Worm (Caenorhabditis elegans) whole organism, midembryonic: ENCODE measurements around the gene srd-56.

ENCODE experiments used
- T22C8.4 ChIP-seq: fragments of 200-800 bp; sonication (Bioruptor generic); IDR thresholded peaks from 2 replicates; pipeline ENCODE4 v1.3.6; 2022; ENCODE audit warnings: missing genetic modification characterization, missing compliant biosample characterization
- cog-1 ChIP-seq: sonication (generic microtip); optimal IDR thresholded peaks from 2 replicates; lab custom pipeline; 2016; ENCODE audit warnings: missing genetic modification characterization, missing compliant biosample characterization
- klf-2 ChIP-seq: fragments of 200-800 bp; sonication (Bioruptor generic); conservative IDR thresholded peaks from 2 replicates; pipeline ENCODE4 v1.3.6; 2022; ENCODE audit warnings: missing genetic modification reagents, missing genetic modification characterization, missing compliant biosample characterization
- med-1 ChIP-seq: sonication (generic microtip); optimal IDR thresholded peaks from 2 replicates; lab custom pipeline; 2017; ENCODE audit warnings: missing genetic modification characterization, mild to moderate bottlenecking, missing compliant biosample characterization, antibody characterized with exemption, missing genetic modification reagents; ENCODE audit not compliant: insufficient read depth
- ztf-23 ChIP-seq: fragments of 200-800 bp; sonication (Bioruptor generic); IDR thresholded peaks from 2 replicates; pipeline ENCODE4 v1.3.6; 2022; ENCODE audit warnings: missing genetic modification reagents, missing genetic modification characterization, missing compliant biosample characterization

ce11 chrII:7183493-7184272, 19.3 kb downstream of the srd-56 start, which contains the start of gene pdl-1:
- TF ChIP-seq T22C8.4 (GFP tag; lab: Robert Waterston, UW) = peak; percentile 95
- peak; percentile 63 for TF ChIP-seq med-1 (GFP tag; lab: Kevin White, UChicago)
- peak; percentile 96 for TF ChIP-seq ztf-23 (GFP tag; lab: Robert Waterston, UW)
- TF ChIP-seq cog-1 (tag; lab: Kevin White, UChicago) = peak; percentile 91
- TF ChIP-seq klf-2 = peak; percentile 94
